Worm (Caenorhabditis elegans) whole organism, late embryonic: ENCODE measurements around the gene tmem-258.
A peak's percentile ranks its signal among the peaks of the same experiment; 100 is the strongest.

Source experiments
- C38D4.7 ChIP-seq: fragments of 200-800 bp; sonication (Bioruptor generic); optimal IDR thresholded peaks from 2 replicates; lab custom pipeline; 2018; ENCODE audit warnings: mild to moderate bottlenecking, missing genetic modification characterization, moderate library complexity, missing compliant biosample characterization
- T23F11.4 ChIP-seq: fragments of 200-800 bp; sonication (Bioruptor generic); optimal IDR thresholded peaks from 2 replicates; lab custom pipeline; 2018; ENCODE audit warnings: mild to moderate bottlenecking, missing genetic modification characterization, missing compliant biosample characterization
- ama-1 ChIP-seq: fragments of 150-350 bp; optimal IDR thresholded peaks from 2 replicates; lab custom pipeline; 2014
- ceh-18 ChIP-seq: sonication (generic microtip); optimal IDR thresholded peaks from 2 replicates; lab custom pipeline; 2016; ENCODE audit warnings: missing genetic modification characterization, missing compliant biosample characterization
- ceh-19 ChIP-seq: fragments of 200-800 bp; sonication (Bioruptor generic); optimal IDR thresholded peaks from 2 replicates; lab custom pipeline; 2018; ENCODE audit warnings: mild to moderate bottlenecking, missing genetic modification characterization, missing compliant biosample characterization
- ceh-22 ChIP-seq: sonication (generic microtip); optimal IDR thresholded peaks from 2 replicates; lab custom pipeline; 2017; ENCODE audit warnings: missing biosample characterization, missing genetic modification characterization
- ceh-31 ChIP-seq: sonication (generic microtip); optimal IDR thresholded peaks from 2 replicates; lab custom pipeline; 2016; ENCODE audit warnings: missing genetic modification characterization, missing compliant biosample characterization
- ceh-45 ChIP-seq: fragments of 200-800 bp; sonication (Bioruptor generic); IDR thresholded peaks from 2 replicates; pipeline ENCODE4 v1.3.6; 2022; ENCODE audit warnings: missing genetic modification reagents, missing genetic modification characterization, missing compliant biosample characterization
- ceh-6 ChIP-seq: fragments of 200-800 bp; sonication (Bioruptor generic); optimal IDR thresholded peaks from 2 replicates; lab custom pipeline; 2018; ENCODE audit warnings: mild to moderate bottlenecking, missing genetic modification characterization, missing compliant biosample characterization
- ceh-9 ChIP-seq: sonication (generic microtip); optimal IDR thresholded peaks from 2 replicates; lab custom pipeline; 2016; ENCODE audit warnings: mild to moderate bottlenecking, missing genetic modification characterization, inconsistent platforms, missing compliant biosample characterization
- dmd-4 ChIP-seq: sonication (generic microtip); optimal IDR thresholded peaks from 2 replicates; lab custom pipeline; 2016; ENCODE audit warnings: borderline replicate concordance, missing genetic modification characterization, missing compliant biosample characterization
- elt-2 ChIP-seq: sonication (generic microtip); optimal IDR thresholded peaks from 2 replicates; lab custom pipeline; 2016; ENCODE audit warnings: missing genetic modification reagents, missing genetic modification characterization, missing compliant biosample characterization
- elt-4 ChIP-seq: sonication (generic microtip); optimal IDR thresholded peaks from 2 replicates; lab custom pipeline; 2016; ENCODE audit warnings: missing genetic modification characterization, missing compliant biosample characterization
- ets-4 ChIP-seq: sonication (generic microtip); optimal IDR thresholded peaks from 2 replicates; lab custom pipeline; 2016; ENCODE audit warnings: missing genetic modification characterization, missing compliant biosample characterization
- eyg-1 ChIP-seq: sonication (generic microtip); optimal IDR thresholded peaks from 2 replicates; lab custom pipeline; 2016; ENCODE audit warnings: missing genotype, missing genetic modification characterization, missing compliant biosample characterization
- fax-1 ChIP-seq: sonication (generic microtip); optimal IDR thresholded peaks from 2 replicates; lab custom pipeline; 2016; ENCODE audit warnings: missing genotype, missing genetic modification characterization, missing compliant biosample characterization
- fkh-10 ChIP-seq: fragments of 150-350 bp; optimal IDR thresholded peaks from 2 replicates; lab custom pipeline; 2014; ENCODE audit warnings: missing biosample characterization, missing genetic modification reagents, missing genetic modification characterization
- fkh-6 ChIP-seq: sonication (generic microtip); optimal IDR thresholded peaks from 2 replicates; lab custom pipeline; 2016; ENCODE audit warnings: missing genetic modification characterization, missing compliant biosample characterization
- gmeb-2 ChIP-seq: sonication (generic microtip); optimal IDR thresholded peaks from 2 replicates; lab custom pipeline; 2016; ENCODE audit warnings: missing genetic modification characterization, inconsistent platforms, missing compliant biosample characterization
- hlh-15 ChIP-seq: sonication (generic microtip); optimal IDR thresholded peaks from 2 replicates; lab custom pipeline; 2016; ENCODE audit warnings: missing genetic modification characterization, missing compliant biosample characterization
- hlh-6 ChIP-seq: sonication (generic microtip); optimal IDR thresholded peaks from 2 replicates; lab custom pipeline; 2016; ENCODE audit warnings: missing genotype, missing genetic modification characterization, missing compliant biosample characterization
- lin-11 ChIP-seq: fragments of 200-800 bp; sonication (Bioruptor generic); optimal IDR thresholded peaks from 2 replicates; lab custom pipeline; 2018; ENCODE audit warnings: mild to moderate bottlenecking, missing genetic modification characterization, missing compliant biosample characterization
- nfya-1 ChIP-seq: sonication (generic microtip); optimal IDR thresholded peaks from 2 replicates; lab custom pipeline; 2017; ENCODE audit warnings: missing genetic modification characterization, mild to moderate bottlenecking, missing compliant biosample characterization, antibody characterized with exemption, moderate library complexity
- nhr-11 ChIP-seq: fragments of 150-350 bp; optimal IDR thresholded peaks from 2 replicates; lab custom pipeline; 2014; ENCODE audit warnings: missing biosample characterization, missing genetic modification characterization
- nhr-232 ChIP-seq: sonication (generic microtip); optimal IDR thresholded peaks from 2 replicates; lab custom pipeline; 2016; ENCODE audit warnings: missing genetic modification characterization, missing compliant biosample characterization
- pat-9 ChIP-seq: fragments of 200-800 bp; sonication (Bioruptor generic); optimal IDR thresholded peaks from 2 replicates; lab custom pipeline; 2018; ENCODE audit warnings: mild to moderate bottlenecking, missing genetic modification characterization, moderate library complexity, missing compliant biosample characterization
- pha-2 ChIP-seq: sonication (generic microtip); optimal IDR thresholded peaks from 2 replicates; lab custom pipeline; 2017; ENCODE audit warnings: mild to moderate bottlenecking, missing genetic modification characterization, missing compliant biosample characterization
- pha-4 ChIP-seq: fragments of 150-350 bp; optimal IDR thresholded peaks from 2 replicates; lab custom pipeline; 2018; ENCODE audit warnings: missing biosample characterization, missing genetic modification reagents, missing genetic modification characterization
- pqm-1 ChIP-seq: sonication (generic microtip); optimal IDR thresholded peaks from 2 replicates; lab custom pipeline; 2016; ENCODE audit warnings: missing genetic modification characterization, missing compliant biosample characterization
- tbx-7 ChIP-seq: sonication (generic microtip); optimal IDR thresholded peaks from 2 replicates; lab custom pipeline; 2016; ENCODE audit warnings: missing genotype, missing genetic modification characterization, missing compliant biosample characterization
- ttx-3 ChIP-seq: sonication (generic microtip); optimal IDR thresholded peaks from 2 replicates; lab custom pipeline; 2016; ENCODE audit warnings: missing genetic modification reagents, missing genetic modification characterization, missing compliant biosample characterization
- unc-42 ChIP-seq: sonication (generic microtip); optimal IDR thresholded peaks from 2 replicates; lab custom pipeline; 2016; ENCODE audit warnings: missing genotype, missing genetic modification characterization, missing compliant biosample characterization
- unc-55 ChIP-seq: sonication (generic microtip); optimal IDR thresholded peaks from 2 replicates; lab custom pipeline; 2017; ENCODE audit warnings: missing biosample characterization, missing genetic modification reagents, missing genetic modification characterization
- zip-5 ChIP-seq: sonication (generic microtip); optimal IDR thresholded peaks from 2 replicates; lab custom pipeline; 2016; ENCODE audit warnings: missing genetic modification characterization, missing compliant biosample characterization

Gene tmem-258

DNA sequence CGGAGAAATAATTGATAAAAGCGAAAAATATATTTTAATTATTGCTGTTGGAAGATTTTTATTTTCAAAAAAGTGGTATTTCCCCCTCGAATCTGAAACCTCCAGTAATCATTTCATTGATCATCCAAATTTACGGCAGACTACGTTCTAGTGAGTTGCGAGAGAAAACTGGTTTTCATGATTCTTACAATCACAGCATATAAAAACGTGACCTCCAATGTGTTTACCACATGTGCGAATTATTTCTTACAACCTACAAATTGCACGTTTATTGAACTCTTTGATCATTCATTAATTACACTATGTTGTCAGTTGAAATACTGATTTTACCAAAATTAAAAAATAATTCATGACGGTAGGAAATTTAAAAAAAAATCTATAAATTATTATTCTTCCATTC is 26.2 kb downstream of the tmem-258 start:
- TF ChIP-seq C38D4.7 (GFP tag; lab: Kevin White, UChicago) (no peak), tbx-7 (no peak), ama-1 (lab: Kevin White, UChicago) (no peak), ceh-9 (tag; lab: Kevin White, UChicago) (no peak), pha-4 (no peak)

DNA sequence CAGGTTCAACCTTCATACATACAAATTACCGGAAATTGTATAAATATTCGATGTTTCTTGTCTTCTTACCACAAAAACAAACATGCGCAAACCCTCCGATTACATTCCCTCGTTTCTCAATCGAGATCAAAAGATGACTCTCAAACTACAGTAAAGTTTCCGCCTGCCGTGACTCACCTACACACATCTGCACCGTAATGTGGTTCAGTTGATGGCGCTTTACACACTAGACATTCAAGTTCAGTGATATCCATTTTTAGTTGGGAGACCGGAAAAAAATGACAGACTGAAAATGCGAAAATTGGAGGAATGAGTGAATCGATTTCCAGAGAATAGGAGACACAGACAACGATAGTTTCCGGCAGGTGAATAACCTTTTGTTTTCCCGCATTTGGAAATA is 28.3 kb downstream of the tmem-258 start, which contains the start of gene nhr-286:
nhr-286 (minus strand) TSS at position 324 of the 400 bp plus-strand sequence.
- no peak for TF ChIP-seq ets-4 (tag; lab: Kevin White, UChicago)
- TF ChIP-seq fkh-6 (tag; lab: Kevin White, UChicago): no peak
- no peak for TF ChIP-seq unc-55 (GFP tag; lab: Kevin White, UChicago)
- TF ChIP-seq unc-42: no peak
- no peak for TF ChIP-seq hlh-15

DNA sequence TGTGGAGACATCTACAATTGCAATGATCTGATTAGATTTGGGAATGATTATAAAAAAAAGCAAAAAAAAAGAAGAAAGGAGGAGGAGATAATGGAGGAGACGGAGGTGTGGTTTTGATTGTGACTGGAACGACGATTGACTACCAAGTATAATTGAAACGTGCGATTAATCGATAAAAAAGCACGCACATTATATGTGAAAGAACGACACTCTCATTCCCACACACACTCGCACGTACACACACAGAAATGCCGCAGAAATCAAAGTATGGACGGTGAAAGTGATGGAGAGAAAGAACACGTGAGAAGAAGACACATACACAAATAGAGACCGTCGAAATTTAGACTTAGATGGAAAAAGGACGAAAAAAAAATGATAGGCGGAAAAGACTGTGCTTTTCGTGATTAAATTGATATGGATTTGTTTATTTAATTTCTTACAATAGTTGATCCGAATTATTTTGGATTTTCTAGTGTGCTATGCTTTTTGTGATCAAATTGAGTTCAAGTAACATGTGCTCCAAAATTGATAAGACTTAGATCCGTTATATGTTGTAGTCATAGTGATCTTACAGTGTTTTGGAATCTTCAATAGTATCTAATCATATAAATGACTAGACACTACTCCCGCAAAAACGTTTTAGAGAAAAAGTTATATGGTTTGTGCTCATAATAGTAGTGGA is 30.9 kb downstream of the tmem-258 start, which contains the start of gene nhr-135:
nhr-135 (minus strand) TSS at position 51 of the 682 bp plus-strand sequence.
- TF ChIP-seq elt-2 (tag; lab: Kevin White, UChicago) (peak; percentile 8), eyg-1 (tag; lab: Kevin White, UChicago) (no peak)

DNA sequence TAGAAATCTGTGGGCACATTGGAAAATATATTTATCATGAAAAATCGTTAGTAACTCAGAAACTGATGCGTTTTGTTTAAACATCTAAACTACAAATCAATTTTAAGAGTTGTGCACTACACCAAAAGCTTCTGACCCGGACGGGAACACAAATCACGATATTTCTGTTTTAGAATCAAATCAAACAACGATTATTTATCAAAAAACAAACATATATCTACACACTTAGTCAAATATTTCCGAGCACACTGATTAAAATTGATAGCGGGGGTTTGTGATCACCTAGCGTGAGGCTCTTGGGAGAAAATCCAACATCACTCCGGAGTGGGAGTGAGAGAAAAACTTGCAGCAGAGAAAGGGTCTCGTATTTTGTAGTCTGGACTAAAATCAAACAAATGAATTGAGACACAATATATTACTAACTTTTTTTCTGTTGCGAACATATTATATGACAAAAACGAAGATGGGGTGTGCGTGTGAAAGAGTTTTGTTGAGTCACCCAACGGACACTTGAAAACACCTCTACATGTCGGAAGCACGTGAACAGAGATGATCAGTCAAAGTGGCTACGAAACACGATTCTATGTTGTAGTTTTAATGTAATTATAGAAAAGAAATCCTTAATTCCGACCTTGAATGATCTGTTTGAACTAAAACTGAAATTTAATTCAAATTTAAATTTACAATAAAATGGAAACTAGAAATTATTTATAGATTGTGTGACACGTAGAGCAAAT is 32.4 kb downstream of the tmem-258 start:
- TF ChIP-seq lin-11 (no peak), nhr-11 (tag; lab: Kevin White, UChicago) (no peak), ceh-45 (GFP tag; lab: Robert Waterston, UW) (no peak), unc-42 (no peak), unc-55 (GFP tag; lab: Kevin White, UChicago) (no peak), ets-4 (tag; lab: Kevin White, UChicago) (no peak), hlh-6 (no peak), ceh-6 (GFP tag; lab: Kevin White, UChicago) (no peak), fkh-10 (GFP tag; lab: Kevin White, UChicago) (no peak), pqm-1 (tag; lab: Kevin White, UChicago) (no peak), dmd-4 (tag; lab: Kevin White, UChicago) (no peak), ama-1 (lab: Kevin White, UChicago) (no peak), pha-4 (no peak), hlh-15 (no peak), ceh-22 (tag; lab: Kevin White, UChicago) (no peak), elt-4 (tag; lab: Kevin White, UChicago) (no peak), pha-2 (tag; lab: Kevin White, UChicago) (no peak), ceh-31 (tag; lab: Kevin White, UChicago) (no peak), pat-9 (tag; lab: Kevin White, UChicago) (no peak), zip-5 (tag; lab: Kevin White, UChicago) (no peak)

DNA sequence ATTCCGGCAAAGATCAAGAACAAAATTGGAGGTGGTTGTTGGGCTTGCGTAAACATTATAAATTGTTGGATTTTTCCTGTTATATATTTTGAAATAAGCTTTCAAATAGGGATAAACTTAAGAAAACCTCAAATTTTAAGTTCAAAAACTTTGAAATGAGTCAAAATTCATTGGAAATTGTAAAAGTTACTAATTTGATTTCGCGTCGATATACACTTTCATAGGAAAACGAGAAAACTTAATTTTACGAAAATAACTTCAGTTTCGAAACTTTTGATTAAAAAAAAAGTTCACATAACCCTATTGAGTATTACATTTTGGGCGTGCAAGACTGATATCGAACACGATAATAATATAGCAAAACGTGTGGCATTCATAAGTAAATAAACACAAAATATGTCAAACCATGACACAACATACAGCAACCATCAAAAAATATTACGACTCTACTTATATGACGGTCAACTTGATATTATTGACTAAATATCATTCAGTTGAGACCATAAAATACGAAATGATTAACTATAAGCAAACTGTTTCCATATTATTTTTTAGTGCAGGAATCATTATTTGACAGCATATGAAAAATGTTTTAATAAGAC is 33.3 kb downstream of the tmem-258 start:
- TF ChIP-seq nhr-11 (tag; lab: Kevin White, UChicago) (no peak), ceh-18 (no peak), ceh-19 (GFP tag; lab: Kevin White, UChicago) (no peak), T23F11.4 (GFP tag; lab: Kevin White, UChicago) (no peak), eyg-1 (tag; lab: Kevin White, UChicago) (no peak), ama-1 (lab: Kevin White, UChicago) (no peak), fax-1 (tag; lab: Kevin White, UChicago) (no peak), hlh-6 (no peak), pha-4 (no peak), nfya-1 (tag; lab: Kevin White, UChicago) (no peak), gmeb-2 (tag; lab: Kevin White, UChicago) (no peak), nhr-232 (tag; lab: Kevin White, UChicago) (no peak), ttx-3 (tag; lab: Kevin White, UChicago) (no peak), elt-4 (tag; lab: Kevin White, UChicago) (no peak), ceh-9 (tag; lab: Kevin White, UChicago) (no peak), hlh-15 (no peak)
